Fruit fly (Drosophila melanogaster) whole organism, wandering third instar larva: ENCODE measurements around the gene borr.

Experiments
- CG9705 ChIP-seq: fragments of 200-800 bp; sonication (Bioruptor generic); optimal IDR thresholded peaks from 2 replicates; lab custom pipeline; 2018; ENCODE audit warnings: missing biosample characterization, mild to moderate bottlenecking, missing genetic modification characterization
- Dfd ChIP-seq: fragments of >200 bp; optimal IDR thresholded peaks from 2 replicates; lab custom pipeline; 2017; ENCODE audit warnings: missing biosample characterization, missing genetic modification characterization
- Dif ChIP-seq: fragments of 200-275, 200-300 bp; sonication (Bioruptor generic); optimal IDR thresholded peaks from 2 replicates; lab custom pipeline; 2018; ENCODE audit warnings: missing biosample characterization, missing genetic modification characterization; ENCODE audit not compliant: partially characterized antibody
- GATAd ChIP-seq: sonication (Bioruptor generic); optimal IDR thresholded peaks from 2 replicates; lab custom pipeline; 2016; ENCODE audit warnings: missing biosample characterization, missing genetic modification characterization
- Hr78 ChIP-seq: fragments of >200 bp; optimal IDR thresholded peaks from 2 replicates; lab custom pipeline; 2017; ENCODE audit warnings: missing biosample characterization, missing genetic modification characterization
- Myc ChIP-seq: fragments of >200 bp; optimal IDR thresholded peaks from 2 replicates; lab custom pipeline; 2017
- OdsH ChIP-seq: fragments of 200-800 bp; sonication (Bioruptor generic); optimal IDR thresholded peaks from 2 replicates; lab custom pipeline; 2016; ENCODE audit warnings: missing biosample characterization, mild to moderate bottlenecking, missing genetic modification characterization
- Sp1 ChIP-seq: fragments of 200-800 bp; sonication (Bioruptor generic); optimal IDR thresholded peaks from 3 replicates; lab custom pipeline; 2019; ENCODE audit warnings: missing biosample characterization, mild to moderate bottlenecking, missing genetic modification characterization, moderate library complexity
- Vsx2 ChIP-seq: fragments of 200-300, 225-300 bp; sonication (Bioruptor generic); optimal IDR thresholded peaks from 2 replicates; lab custom pipeline; 2018; ENCODE audit warnings: missing biosample characterization, missing genetic modification characterization; ENCODE audit not compliant: partially characterized antibody
- dmrt93B ChIP-seq: fragments of 200-800 bp; sonication (Bioruptor generic); optimal IDR thresholded peaks from 2 replicates; lab custom pipeline; 2018; ENCODE audit warnings: missing biosample characterization, mild to moderate bottlenecking, missing genetic modification characterization
- fru ChIP-seq: fragments of 200-800 bp; sonication (Bioruptor generic); optimal IDR thresholded peaks from 3 replicates; lab custom pipeline; 2016; ENCODE audit warnings: missing biosample characterization, mild to moderate bottlenecking, missing genetic modification characterization
- jim ChIP-seq: fragments of 175-275, 200-325 bp; sonication (Bioruptor generic); optimal IDR thresholded peaks from 2 replicates; lab custom pipeline; 2016; ENCODE audit warnings: missing biosample characterization, mild to moderate bottlenecking, missing genetic modification characterization
- rgr ChIP-seq: fragments of 200-800 bp; sonication (Bioruptor generic); optimal IDR thresholded peaks from 3 replicates; lab custom pipeline; 2016; ENCODE audit warnings: missing biosample characterization, mild to moderate bottlenecking, missing genetic modification characterization
- sv ChIP-seq: fragments of 200-800 bp; sonication (Bioruptor generic); optimal IDR thresholded peaks from 3 replicates; lab custom pipeline; 2016; ENCODE audit warnings: missing biosample characterization, missing genetic modification characterization

dm6 chr2L:9229694-9230093 lies 23.2 kb downstream of the borr start:
- TF ChIP-seq Dif (GFP tag; lab: Kevin White, UChicago) (no peak), rgr (GFP tag; lab: Kevin White, UChicago) (no peak), Hr78 (no peak), dmrt93B (GFP tag; lab: Kevin White, UChicago) (no peak), GATAd (GFP tag; lab: Kevin White, UChicago) (no peak), fru (GFP tag; lab: Kevin White, UChicago) (no peak), Dfd (no peak), jim (GFP tag; lab: Kevin White, UChicago) (no peak), OdsH (GFP tag; lab: Kevin White, UChicago) (no peak), Vsx2 (GFP tag; lab: Kevin White, UChicago) (no peak), Sp1 (no peak), sv (GFP tag; lab: Kevin White, UChicago) (no peak), Myc (lab: Kevin White, UChicago) (no peak), CG9705 (GFP tag; lab: Kevin White, UChicago) (no peak)
